Worm (Caenorhabditis elegans) whole organism, L4/young adult: ENCODE data around the gene F17E9.3.

Experiments
- W03F9.2 ChIP-seq: fragments of 150-350 bp; optimal IDR thresholded peaks from 2 replicates; lab custom pipeline; 2014; ENCODE audit warnings: missing biosample characterization, missing genetic modification characterization
- dao-5 ChIP-seq: sonication (generic microtip); optimal IDR thresholded peaks from 2 replicates; lab custom pipeline; 2016; ENCODE audit warnings: missing genotype, missing genetic modification characterization, moderate library complexity, missing compliant biosample characterization
- him-1 ChIP-seq: sonication (generic microtip); optimal IDR thresholded peaks from 2 replicates; lab custom pipeline; 2016; ENCODE audit warnings: missing genotype, missing genetic modification reagents, missing genetic modification characterization, missing compliant biosample characterization

DNA sequence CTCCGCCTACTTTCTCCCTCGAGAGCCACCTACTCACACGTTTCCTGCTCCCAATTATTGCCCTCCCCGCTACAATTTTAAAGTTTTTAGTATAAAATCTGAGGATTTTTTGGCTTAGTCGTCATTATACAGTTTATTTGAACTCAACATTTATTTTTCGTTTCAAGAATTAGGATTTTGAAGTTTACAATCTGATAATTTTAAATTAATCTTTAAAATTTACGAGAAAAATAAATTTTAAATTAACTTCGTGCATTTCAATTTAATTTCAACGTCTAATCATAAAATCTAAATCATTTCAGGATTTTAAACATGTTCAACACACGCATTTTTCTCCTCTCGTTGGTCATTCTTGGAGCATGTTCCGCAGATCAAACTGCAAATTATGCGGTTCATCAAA, 25.8 kb upstream of the F17E9.3 start, which contains the start of gene F35H10.2:
- TF ChIP-seq him-1 (tag; lab: Kevin White, UChicago), result no peak
- TF ChIP-seq W03F9.2, result no peak
- no peak for TF ChIP-seq dao-5 (tag; lab: Kevin White, UChicago)
